Fruit fly (Drosophila melanogaster): ENCODE measurements around the gene AIF.

Gene AIF

dm6 chr2L:2202853-2203717 is 51.5 kb downstream of the AIF start (continued):
- peak; percentile 81 for TF ChIP-seq CG6163 (GFP tag; IDR thresholded peaks at IDR 0.05)
- TF ChIP-seq esn (GFP tag; optimal IDR thresholded peaks at IDR 0.05), result peak; percentile 18
- TF ChIP-seq CG10631 (GFP tag; optimal IDR thresholded peaks at IDR 0.05), result peak; percentile 7
- TF ChIP-seq CG34406 (GFP tag; optimal IDR thresholded peaks at IDR 0.05), result no peak
- TF ChIP-seq spab (GFP tag; optimal IDR thresholded peaks at IDR 0.05), result peak; percentile 10
- no peak for TF ChIP-seq pdm3 (GFP tag; optimal IDR thresholded peaks at IDR 0.05)
- TF ChIP-seq Eip78C (GFP tag), result peak; percentile 90
- TF ChIP-seq CG7368 (GFP tag; optimal IDR thresholded peaks at IDR 0.05), result peak; percentile 6
- peak; percentile 75 for TF ChIP-seq Eip75B (GFP tag; optimal IDR thresholded peaks at IDR 0.05)
- peak; percentile 87 for TF ChIP-seq CG6854 (GFP tag; optimal IDR thresholded peaks at IDR 0.05)
- TF ChIP-seq eg (GFP tag; IDR thresholded peaks at IDR 0.05), result no peak; the same call in 1 of the 3 replicates
- TF ChIP-seq OdsH (GFP tag; optimal IDR thresholded peaks at IDR 0.05), result peak; percentile 25
- peak; percentile 39 for TF ChIP-seq CG16779 (tag; optimal IDR thresholded peaks at IDR 0.05)
- TF ChIP-seq Blimp-1 (GFP tag; optimal IDR thresholded peaks at IDR 0.05), result peak; percentile 99
- peak; percentile 66; the same call in 1 of the 2 replicates for TF ChIP-seq Gug (GFP tag; IDR thresholded peaks at IDR 0.05)
- TF ChIP-seq Smox (GFP tag; optimal IDR thresholded peaks at IDR 0.05), result no peak
- TF ChIP-seq Eip93F (GFP tag; optimal IDR thresholded peaks at IDR 0.05), result no peak
- no peak for TF ChIP-seq cyc (GFP tag; optimal IDR thresholded peaks at IDR 0.05)
- peak; percentile 37 for TF ChIP-seq achi (GFP tag; optimal IDR thresholded peaks at IDR 0.05)
- TF ChIP-seq CG11294 (GFP tag; IDR thresholded peaks at IDR 0.05), result peak; percentile 24; the same call in 1 of the 2 replicates
- TF ChIP-seq Sox102F (GFP tag; optimal IDR thresholded peaks at IDR 0.05), result peak; percentile 78
- TF ChIP-seq CG8319 (GFP tag; optimal IDR thresholded peaks at IDR 0.05), result no peak
- TF ChIP-seq Ets96B (tag; optimal IDR thresholded peaks at IDR 0.05), result peak; percentile 24
- peak; percentile 14 for TF ChIP-seq CG10669 (GFP tag; optimal IDR thresholded peaks at IDR 0.05)
- TF ChIP-seq svp (GFP tag), result peak; percentile 86
- TF ChIP-seq Ets21C (GFP tag; optimal IDR thresholded peaks at IDR 0.05), result peak; percentile 8
- no peak for TF ChIP-seq topi (GFP tag; optimal IDR thresholded peaks at IDR 0.05)
- peak; percentile 35 to 37 for TF ChIP-seq salr (GFP tag; optimal IDR thresholded peaks at IDR 0.05)
